Worm (Caenorhabditis elegans): ENCODE results near the gene rpl-11.1.
"Not testable (repeated sequence)": the region's sequence is repeated elsewhere in the genome, so short reads cannot be mapped to it uniquely, and the experiment has no call there.

DNA sequence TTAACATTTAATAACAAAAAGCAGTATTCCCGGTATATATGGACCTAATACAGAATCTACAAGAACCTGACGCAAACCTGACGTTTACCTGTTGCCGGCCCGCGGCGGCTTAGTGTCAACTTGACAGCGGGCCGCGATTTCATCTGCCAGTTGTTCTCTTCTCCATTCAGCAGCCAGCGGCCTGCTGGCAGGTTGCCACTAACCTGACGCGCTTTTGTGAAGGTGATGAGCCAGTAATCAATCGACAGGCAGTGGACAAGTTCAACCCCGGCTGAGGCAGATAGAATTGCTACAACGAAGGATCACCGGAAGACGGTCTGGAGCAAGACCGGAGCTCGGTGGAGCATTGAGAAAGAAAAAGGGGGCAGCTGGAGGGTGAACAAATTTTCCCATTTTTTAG, 26.2 kb downstream of the rpl-11.1 start:
- not testable (repeated sequence) for TF ChIP-seq saeg-2 (GFP tag; IDR thresholded peaks at IDR 0.05); zfp-3 (GFP tag; conservative IDR thresholded peaks at IDR 0.05); mep-1 (tag; optimal IDR thresholded peaks at IDR 0.05); php-3 (GFP tag; IDR thresholded peaks at IDR 0.05); unc-39 (tag; optimal IDR thresholded peaks at IDR 0.05); pha-4 (GFP tag; IDR thresholded peaks at IDR 0.05); pha-4 (tag; optimal IDR thresholded peaks at IDR 0.05); lin-13 (GFP tag; optimal IDR thresholded peaks at IDR 0.05); ceh-82 (tag; optimal IDR thresholded peaks at IDR 0.05); hmg-1.1 (GFP tag; IDR thresholded peaks at IDR 0.05); egl-27 (tag; optimal IDR thresholded peaks at IDR 0.05); ces-1 (GFP tag; optimal IDR thresholded peaks at IDR 0.05)
